Fruit fly (Drosophila melanogaster) S2 (cell line): ENCODE results near the gene Rcd5.

Experiments
- CG8478 ChIP-seq: fragments of >200 bp; optimal IDR thresholded peaks from 2 replicates; lab custom pipeline; 2018
- CTCF ChIP-seq, 2 experiments: fragments of >200 bp; optimal IDR thresholded peaks; 2 replicates each; lab custom pipeline; 2018

DNA sequence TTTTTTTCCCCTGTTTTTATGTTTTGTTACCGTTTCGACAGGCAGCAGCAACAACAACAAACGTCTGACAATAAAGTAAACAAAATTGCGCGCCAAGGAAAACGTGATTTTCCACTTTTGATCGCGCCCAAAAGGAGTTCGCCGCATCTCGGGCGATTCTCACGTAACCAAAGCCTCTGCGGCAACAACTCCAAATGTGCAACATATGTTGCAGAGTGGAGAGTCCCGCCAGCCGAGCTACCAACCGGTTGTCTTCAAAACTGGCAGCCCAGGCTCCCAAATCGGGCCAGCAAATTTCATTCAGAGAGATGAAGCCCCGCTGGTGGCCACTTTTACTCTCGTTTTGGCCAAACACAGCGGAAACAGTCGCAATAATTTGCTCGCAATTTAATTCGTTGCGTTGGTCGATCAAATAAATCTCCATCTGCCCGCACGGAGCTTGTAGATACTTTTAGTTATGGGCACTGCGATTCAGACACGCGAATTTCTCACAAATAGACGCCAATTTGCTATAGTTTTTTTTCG lies 15.2 kb downstream of the Rcd5 start:
- no peak for TF ChIP-seq CTCF (optimal IDR thresholded peaks at IDR 0.05; lab: Kevin White, UChicago)
- TF ChIP-seq CG8478: no peak
